Fruit fly (Drosophila melanogaster) whole organism, embryonic: Measurements from ENCODE around the gene CG44000.

Experiments used
- ATbp ChIP-seq: fragments of 200-800 bp; sonication (Bioruptor generic); optimal IDR thresholded peaks from 2 replicates; lab custom pipeline; 2017; ENCODE audit warnings: missing biosample characterization, mild to moderate bottlenecking, missing genetic modification characterization, missing genetic modification reagents
- Antp ChIP-seq: fragments of 200-800 bp; sonication (Bioruptor generic); optimal IDR thresholded peaks from 3 replicates; lab custom pipeline; 2016; ENCODE audit warnings: missing biosample characterization, missing genetic modification characterization
- B-H2 ChIP-seq: fragments of 200-800 bp; sonication (Bioruptor generic); optimal IDR thresholded peaks from 2 replicates; lab custom pipeline; 2018; ENCODE audit warnings: missing biosample characterization, mild to moderate bottlenecking, missing genetic modification characterization
- Blimp-1 ChIP-seq: fragments of 200-800 bp; sonication (Bioruptor generic); optimal IDR thresholded peaks from 3 replicates; lab custom pipeline; 2018; ENCODE audit warnings: missing biosample characterization, missing genetic modification characterization, mild to moderate bottlenecking, moderate library complexity, missing genetic modification reagents
- BtbVII ChIP-seq: fragments of 200-800 bp; sonication (Bioruptor generic); optimal IDR thresholded peaks from 3 replicates; lab custom pipeline; 2017; ENCODE audit warnings: missing biosample characterization, mild to moderate bottlenecking, missing genetic modification characterization
- CG10366 ChIP-seq: fragments of 200-800 bp; sonication (Bioruptor generic); IDR thresholded peaks from 2 replicates; pipeline ENCODE4 v1.3.6; 2022; ENCODE audit warnings: missing biosample characterization, missing genetic modification characterization
- CG11247 ChIP-seq: fragments of 200-800 bp; sonication (Bioruptor generic); IDR thresholded peaks from 2 replicates; pipeline ENCODE4 v1.3.6; 2022; ENCODE audit warnings: missing biosample characterization, missing genetic modification characterization
- CG12942 ChIP-seq: fragments of 200-800 bp; sonication (Bioruptor generic); optimal IDR thresholded peaks from 3 replicates; lab custom pipeline; 2016; ENCODE audit warnings: missing biosample characterization, missing genetic modification characterization
- CG13775 ChIP-seq: fragments of 200-800 bp; sonication (Bioruptor generic); optimal IDR thresholded peaks from 3 replicates; lab custom pipeline; 2017; ENCODE audit warnings: missing biosample characterization, mild to moderate bottlenecking, missing genetic modification characterization
- CG13894 ChIP-seq: fragments of 200-800 bp; sonication (Bioruptor generic); optimal IDR thresholded peaks from 3 replicates; lab custom pipeline; 2018; ENCODE audit warnings: missing biosample characterization, mild to moderate bottlenecking, missing genetic modification characterization, moderate library complexity
- CG1529 ChIP-seq: fragments of 200-800 bp; sonication (Bioruptor generic); optimal IDR thresholded peaks from 3 replicates; lab custom pipeline; 2018; ENCODE audit warnings: missing biosample characterization, missing genetic modification characterization
- CG18619 ChIP-seq: fragments of 200-800 bp; sonication (Bioruptor generic); optimal IDR thresholded peaks from 3 replicates; lab custom pipeline; 2017; ENCODE audit warnings: missing biosample characterization, mild to moderate bottlenecking, missing genetic modification characterization
- CG32532 ChIP-seq: fragments of 200-800 bp; sonication (Bioruptor generic); IDR thresholded peaks from 2 replicates; pipeline ENCODE4 v1.3.6; 2022; ENCODE audit warnings: missing biosample characterization, missing genetic modification characterization
- CG3995 ChIP-seq: fragments of 200-800 bp; sonication (Bioruptor generic); optimal IDR thresholded peaks from 3 replicates; lab custom pipeline; 2016; ENCODE audit warnings: missing biosample characterization, missing genetic modification characterization
- CG42726 ChIP-seq: fragments of 200-800 bp; sonication (Bioruptor generic); IDR thresholded peaks from 2 replicates; pipeline ENCODE4 v1.3.6; 2022; ENCODE audit warnings: missing biosample characterization, missing genetic modification characterization; ENCODE audit not compliant: partially characterized antibody
- CG4424 ChIP-seq: fragments of 200-800 bp; sonication (Bioruptor generic); optimal IDR thresholded peaks from 3 replicates; lab custom pipeline; 2016; ENCODE audit warnings: missing biosample characterization, missing genetic modification characterization
- CG4730 ChIP-seq: fragments of 200-800 bp; sonication (Bioruptor generic); IDR thresholded peaks from 2 replicates; pipeline ENCODE4 v1.3.6; 2022; ENCODE audit warnings: missing biosample characterization, missing genetic modification characterization
- CG6813 ChIP-seq: fragments of 200-800 bp; sonication (Bioruptor generic); optimal IDR thresholded peaks from 2 replicates; lab custom pipeline; 2017; ENCODE audit warnings: missing biosample characterization, missing genetic modification characterization, mild to moderate bottlenecking, moderate library complexity, missing genetic modification reagents
- CG6854 ChIP-seq: fragments of 200-800 bp; sonication (Bioruptor generic); optimal IDR thresholded peaks from 3 replicates; lab custom pipeline; 2017; ENCODE audit warnings: missing biosample characterization, mild to moderate bottlenecking, missing genetic modification characterization
- CG8388 ChIP-seq: fragments of 200-800 bp; sonication (Bioruptor generic); optimal IDR thresholded peaks from 2 replicates; lab custom pipeline; 2019; ENCODE audit warnings: missing biosample characterization, mild to moderate bottlenecking, missing genetic modification characterization, moderate library complexity
- CG9876 ChIP-seq: fragments of 200-800 bp; sonication (Bioruptor generic); optimal IDR thresholded peaks from 2 replicates; lab custom pipeline; 2016; ENCODE audit warnings: missing biosample characterization, missing genetic modification characterization
- D19B ChIP-seq: fragments of 200-800 bp; sonication (Bioruptor generic); optimal IDR thresholded peaks from 2 replicates; lab custom pipeline; 2017; ENCODE audit warnings: missing biosample characterization, mild to moderate bottlenecking, missing genetic modification characterization
- Dbx ChIP-seq: fragments of 200-800 bp; sonication (Bioruptor generic); IDR thresholded peaks from 3 replicates; pipeline ENCODE4 v1.3.6; 2022; ENCODE audit warnings: missing biosample characterization, missing genetic modification characterization
- H2.0 ChIP-seq: fragments of 200-800 bp; sonication (Bioruptor generic); IDR thresholded peaks from 2 replicates; pipeline ENCODE4 v1.3.6; 2022; ENCODE audit warnings: missing biosample characterization, missing genetic modification characterization
- Kr ChIP-seq: fragments of 200-800 bp; sonication (Bioruptor generic); optimal IDR thresholded peaks from 2 replicates; lab custom pipeline; 2017; ENCODE audit warnings: missing biosample characterization, mild to moderate bottlenecking, missing genetic modification characterization
- NFAT ChIP-seq: fragments of 200-800 bp; sonication (Bioruptor generic); IDR thresholded peaks from 2 replicates; pipeline ENCODE4 v1.3.6; 2022; ENCODE audit warnings: missing biosample characterization, missing genetic modification characterization
- Nf-YC ChIP-seq: fragments of 200-800 bp; optimal IDR thresholded peaks from 3 replicates; lab custom pipeline; 2019; ENCODE audit warnings: missing biosample characterization, mild to moderate bottlenecking, missing genetic modification characterization, moderate library complexity
- Rx ChIP-seq: fragments of 200-800 bp; sonication (Bioruptor generic); IDR thresholded peaks from 2 replicates; pipeline ENCODE4 v1.3.6; 2022; ENCODE audit warnings: missing biosample characterization, missing genetic modification characterization
- Taf1 ChIP-seq: fragments of 200-800 bp; sonication (Bioruptor generic); IDR thresholded peaks from 2 replicates; pipeline ENCODE4 v1.3.6; 2022; ENCODE audit warnings: missing biosample characterization, missing genetic modification characterization
- bab2 ChIP-seq: fragments of 200-800 bp; sonication (Bioruptor generic); optimal IDR thresholded peaks from 2 replicates; lab custom pipeline; 2016; ENCODE audit warnings: missing biosample characterization, missing genetic modification characterization
- bsh ChIP-seq, 2 experiments: fragments of 200-800 bp; sonication (Bioruptor generic); optimal IDR thresholded peaks; 2 replicates each; lab custom pipeline; 2017 to 2018; ENCODE audit warnings: mild to moderate bottlenecking in 2 of 2, missing biosample characterization in 2 of 2, missing genetic modification characterization in 2 of 2, moderate library complexity in 1 of 2
- chm ChIP-seq: fragments of 200-800 bp; sonication (Bioruptor generic); IDR thresholded peaks from 2 replicates; pipeline ENCODE4 v1.3.6; 2022; ENCODE audit warnings: missing biosample characterization, missing genetic modification characterization
- chn ChIP-seq: fragments of 200-800 bp; sonication (Bioruptor generic); optimal IDR thresholded peaks from 2 replicates; lab custom pipeline; 2016; ENCODE audit warnings: missing biosample characterization, missing genetic modification characterization
- ci ChIP-seq: fragments of 200-800 bp; sonication (Bioruptor generic); IDR thresholded peaks from 3 replicates; pipeline ENCODE4 v1.3.6; 2022; ENCODE audit warnings: missing biosample characterization, missing genetic modification characterization
- corto ChIP-seq: fragments of 200-800 bp; sonication (Bioruptor generic); optimal IDR thresholded peaks from 2 replicates; lab custom pipeline; 2016; ENCODE audit warnings: missing biosample characterization, mild to moderate bottlenecking, missing genetic modification characterization, moderate library complexity
- dmrt99B ChIP-seq: fragments of 200-800 bp; sonication (Bioruptor generic); optimal IDR thresholded peaks from 2 replicates; lab custom pipeline; 2018; ENCODE audit warnings: missing biosample characterization, mild to moderate bottlenecking, missing genetic modification characterization, moderate library complexity
- dpn ChIP-seq, 2 experiments: fragments of 200-800 bp; sonication (Bioruptor generic); optimal IDR thresholded peaks; 3 replicates each; lab custom pipeline; 2016; ENCODE audit warnings: missing biosample characterization in 2 of 2, missing genetic modification characterization in 2 of 2
- dysf ChIP-seq: fragments of 200-800 bp; sonication (Bioruptor generic); IDR thresholded peaks from 3 replicates; pipeline ENCODE4 v1.3.6; 2022; ENCODE audit warnings: missing biosample characterization, missing genetic modification characterization
- ewg ChIP-seq: fragments of 200-800 bp; sonication (Bioruptor generic); optimal IDR thresholded peaks from 3 replicates; lab custom pipeline; 2017; ENCODE audit warnings: mild to moderate bottlenecking, missing biosample characterization, missing genetic modification reagents, missing genetic modification characterization
- ftz-f1 ChIP-seq: fragments of 200-800 bp; sonication (Bioruptor generic); optimal IDR thresholded peaks from 2 replicates; lab custom pipeline; 2016; ENCODE audit warnings: missing biosample characterization, missing genetic modification characterization
- gce ChIP-seq: fragments of 200-800 bp; sonication (Bioruptor generic); IDR thresholded peaks from 3 replicates; pipeline ENCODE4 v1.3.6; 2022; ENCODE audit warnings: missing biosample characterization, missing genetic modification characterization
- grau ChIP-seq: fragments of 200-800 bp; optimal IDR thresholded peaks from 3 replicates; lab custom pipeline; 2019; ENCODE audit warnings: missing biosample characterization, mild to moderate bottlenecking, missing genetic modification characterization, moderate library complexity
- ind ChIP-seq: fragments of 200-800 bp; sonication (Bioruptor generic); optimal IDR thresholded peaks from 3 replicates; lab custom pipeline; 2016; ENCODE audit warnings: missing biosample characterization, missing genetic modification characterization
- pros ChIP-seq: fragments of 200-800 bp; sonication (Bioruptor generic); optimal IDR thresholded peaks from 3 replicates; lab custom pipeline; 2019; ENCODE audit warnings: missing biosample characterization, mild to moderate bottlenecking, missing genetic modification characterization, moderate library complexity
- schlank ChIP-seq: fragments of 200-800 bp; sonication (Bioruptor generic); optimal IDR thresholded peaks from 2 replicates; lab custom pipeline; 2018; ENCODE audit warnings: missing biosample characterization, mild to moderate bottlenecking, missing genetic modification characterization
- seq ChIP-seq: fragments of 200-800 bp; sonication (Bioruptor generic); IDR thresholded peaks from 2 replicates; pipeline ENCODE4 v1.3.6; 2022; ENCODE audit warnings: missing biosample characterization, missing genetic modification characterization
- slou ChIP-seq: fragments of 200-800 bp; sonication (Bioruptor generic); optimal IDR thresholded peaks from 3 replicates; lab custom pipeline; 2016; ENCODE audit warnings: missing biosample characterization, missing genetic modification characterization
- stc ChIP-seq: fragments of 200-800 bp; sonication (Bioruptor generic); IDR thresholded peaks from 2 replicates; pipeline ENCODE4 v1.3.6; 2022; ENCODE audit warnings: missing biosample characterization, missing genetic modification characterization
- sug ChIP-seq: fragments of 200-800 bp; optimal IDR thresholded peaks from 2 replicates; lab custom pipeline; 2019; ENCODE audit warnings: missing biosample characterization, mild to moderate bottlenecking, missing genetic modification characterization, moderate library complexity

The CG44000 gene

DNA sequence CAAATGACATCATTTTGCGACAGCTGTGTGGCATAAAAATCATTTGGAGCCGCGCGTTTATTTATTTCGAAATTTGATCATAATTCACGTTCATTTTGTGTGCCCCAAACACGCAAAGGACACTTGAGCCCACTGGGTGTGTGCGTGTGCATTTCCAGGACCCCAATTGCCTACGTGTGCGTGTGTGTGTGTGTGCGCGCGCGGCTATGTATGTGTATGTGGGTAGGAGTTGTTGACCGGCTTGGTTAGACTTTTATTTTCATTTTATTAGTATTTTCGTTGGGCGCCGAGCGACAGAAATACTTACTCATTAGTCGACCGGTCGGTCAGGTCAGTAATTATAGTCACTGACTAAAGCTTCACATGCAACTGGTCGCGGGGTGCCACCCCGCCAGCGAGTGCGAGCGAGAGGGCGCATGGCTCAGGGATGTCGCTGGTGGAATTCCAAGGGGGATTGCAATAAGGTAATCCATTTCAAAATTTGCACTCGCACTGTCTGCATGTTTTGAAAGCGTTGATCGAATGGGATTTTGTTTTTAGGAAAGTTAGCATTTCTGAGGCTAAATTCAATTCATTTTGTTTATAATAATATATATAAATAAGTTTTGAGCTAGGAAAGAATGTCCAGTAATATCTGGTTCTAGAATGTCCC lies 551 bp downstream of the CG44000 start (continued):
- TF ChIP-seq grau (tag; lab: Kevin White, UChicago) (peak; percentile 32), CG32532 (GFP tag; lab: Robert Waterston, UW) (peak; percentile 53; the same call in 1 of the 2 replicates), sug (tag; lab: Kevin White, UChicago) (no peak), Dbx (GFP tag; lab: Robert Waterston, UW) (no peak), ci (GFP tag; lab: Robert Waterston, UW) (peak; percentile 56), pros (GFP tag; lab: Kevin White, UChicago) (no peak), CG1529 (GFP tag; lab: Kevin White, UChicago) (peak; percentile 13), NFAT (peak; percentile 62; the same call in 1 of the 2 replicates), CG4424 (peak; percentile 41), CG11247 (peak; percentile 32; the same call in 1 of the 2 replicates), dpn (GFP tag; optimal IDR thresholded peaks at IDR 0.05; lab: Kevin White, UChicago) (peak in 1 of 2 experiments; percentile 62), Rx (GFP tag; lab: Robert Waterston, UW) (0 out of 2 replicates have a peak, but pooled peaks have one; percentile 32), stc (GFP tag; lab: Robert Waterston, UW) (peak; percentile 60), ewg (peak; percentile 37), dmrt99B (peak; percentile 50), CG4730 (0 out of 2 replicates have a peak, but pooled peaks have one; percentile 19), corto (GFP tag; lab: Kevin White, UChicago) (peak; percentile 25), CG3995 (GFP tag; lab: Kevin White, UChicago) (no peak), BtbVII (GFP tag; lab: Kevin White, UChicago) (peak; percentile 49), D19B (GFP tag; lab: Kevin White, UChicago) (peak; percentile 10), CG42726 (GFP tag; lab: Robert Waterston, UW) (no peak), bsh (GFP tag; optimal IDR thresholded peaks at IDR 0.05; lab: Kevin White, UChicago) (peak; percentile 17 to 33), schlank (tag; lab: Kevin White, UChicago) (peak; percentile 6), seq (GFP tag; lab: Robert Waterston, UW) (peak; percentile 57), Nf-YC (tag; lab: Kevin White, UChicago) (peak; percentile 14), ind (GFP tag; lab: Kevin White, UChicago) (peak; percentile 63), B-H2 (GFP tag; lab: Kevin White, UChicago) (no peak), ftz-f1 (GFP tag; lab: Kevin White, UChicago) (no peak), chm (GFP tag; lab: Robert Waterston, UW) (no peak), CG13775 (GFP tag; lab: Kevin White, UChicago) (peak; percentile 46), gce (GFP tag; lab: Robert Waterston, UW) (no peak), Kr (GFP tag; lab: Kevin White, UChicago) (no peak), CG8388 (GFP tag; lab: Kevin White, UChicago) (peak; percentile 27), CG6813 (GFP tag; lab: Kevin White, UChicago) (peak; percentile 2), CG12942 (GFP tag; lab: Kevin White, UChicago) (peak; percentile 31), CG6854 (GFP tag; lab: Kevin White, UChicago) (no peak), dysf (GFP tag; lab: Robert Waterston, UW) (peak; percentile 62; the same call in 2 of the 3 replicates), CG10366 (GFP tag; lab: Robert Waterston, UW) (peak; percentile 32; the same call in 1 of the 2 replicates), CG18619 (GFP tag; lab: Kevin White, UChicago) (peak; percentile 50), CG9876 (GFP tag; lab: Kevin White, UChicago) (no peak), Taf1 (GFP tag; lab: Robert Waterston, UW) (0 out of 2 replicates have a peak, but pooled peaks have one; percentile 18), Blimp-1 (GFP tag; lab: Kevin White, UChicago) (peak; percentile 14), slou (GFP tag; lab: Kevin White, UChicago) (peak; percentile 38), Antp (GFP tag; lab: Kevin White, UChicago) (peak; percentile 32), bab2 (GFP tag; lab: Kevin White, UChicago) (no peak), CG13894 (no peak), chn (peak; percentile 26), ATbp (peak; percentile 37), H2.0 (GFP tag; lab: Robert Waterston, UW) (0 out of 2 replicates have a peak, but pooled peaks have one; percentile 23)
